Fruit fly (Drosophila melanogaster): ENCODE results near the gene CG8927.

- no peak for TF ChIP-seq Rel (GFP tag; optimal IDR thresholded peaks at IDR 0.05)
- TF ChIP-seq Rel (tag; optimal IDR thresholded peaks at IDR 0.05), result no peak
- no peak for TF ChIP-seq Abd-B (GFP tag; optimal IDR thresholded peaks at IDR 0.05)
Measured at dm6 chr3R:16234745-16235149, 53.9 kb downstream of the CG8927 start.

Measured in whole organism, wandering third instar larva.